Fruit fly (Drosophila melanogaster): ENCODE results near the gene papi.

DNA sequence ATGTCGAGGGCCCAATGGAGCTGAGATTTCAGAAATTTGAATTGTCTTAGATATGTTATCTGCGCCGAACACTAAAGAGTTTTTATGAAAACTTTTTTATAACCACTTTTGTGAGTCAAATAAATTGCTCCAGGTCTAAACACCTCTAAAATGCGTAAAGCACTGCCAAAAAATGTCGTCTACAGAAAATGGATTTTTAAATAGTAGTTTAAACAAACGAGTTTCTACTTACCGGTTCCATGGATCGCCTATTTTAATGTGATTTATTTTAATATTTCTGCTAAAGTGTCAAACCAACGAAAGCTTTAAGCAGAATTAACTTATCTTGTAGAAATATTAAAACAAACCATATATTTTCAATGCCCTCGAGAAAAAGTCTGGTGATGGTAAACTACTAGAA lies 14.5 kb upstream of the papi start, which contains the start of gene CG31668:
- TF ChIP-seq Myc (optimal IDR thresholded peaks at IDR 0.05): no peak
- TF ChIP-seq insv (optimal IDR thresholded peaks at IDR 0.05): no peak
- no peak for TF ChIP-seq Sin3A (optimal IDR thresholded peaks at IDR 0.05)

Data from Kc167 (cell line).